6 worm cellular contexts compared by ENCODE assay signal in the genomic region with DNA sequence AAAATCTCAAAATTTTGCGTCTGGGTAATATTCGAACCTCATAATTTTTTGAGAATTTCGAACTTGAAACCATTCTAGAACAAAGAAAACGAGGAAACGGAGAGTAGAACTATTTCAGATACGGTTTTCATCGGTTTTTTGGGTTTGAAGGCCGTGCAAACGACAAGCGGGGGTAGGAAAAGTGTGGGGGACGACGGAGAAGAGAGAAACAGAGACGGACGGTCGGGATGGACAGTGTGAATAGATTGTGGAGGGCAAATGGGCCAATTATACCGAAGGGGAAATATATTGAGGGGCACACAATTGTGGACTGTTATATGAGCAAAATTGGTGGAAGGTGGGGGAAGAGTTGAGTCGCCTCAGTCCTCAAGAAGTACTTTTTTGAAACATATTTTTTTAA.
TF ChIP-seq lines count a peak whose summit lies in the region.

No protein-coding gene starts in this region.

TF ChIP-seq in whole organism, L1 larva, 84 proteins besides CTCF, POLR2A, EP300 and RAD21 (continues in another document):
- no peak for TF ChIP-seq mep-1 (tag; optimal IDR thresholded peaks at IDR 0.05; lab: Kevin White, UChicago)
- TF ChIP-seq nhr-11 (tag; optimal IDR thresholded peaks at IDR 0.05; lab: Kevin White, UChicago): no peak
- TF ChIP-seq ama-1 (optimal IDR thresholded peaks at IDR 0.05; lab: Kevin White, UChicago): no peak
- TF ChIP-seq ceh-90 (tag; optimal IDR thresholded peaks at IDR 0.05; lab: Kevin White, UChicago): no peak
- no peak for TF ChIP-seq nhr-28 (tag; optimal IDR thresholded peaks at IDR 0.05; lab: Kevin White, UChicago)
- no peak for TF ChIP-seq dsc-1 (tag; optimal IDR thresholded peaks at IDR 0.05; lab: Kevin White, UChicago)
- TF ChIP-seq lin-14 (GFP tag; optimal IDR thresholded peaks at IDR 0.05; lab: Kevin White, UChicago): no peak
- no peak for TF ChIP-seq aha-1 (tag; optimal IDR thresholded peaks at IDR 0.05; lab: Kevin White, UChicago)
- TF ChIP-seq mab-9 (GFP tag; IDR thresholded peaks at IDR 0.05; lab: Robert Waterston, UW): no peak
- TF ChIP-seq elt-3 (tag; optimal IDR thresholded peaks at IDR 0.05; lab: Kevin White, UChicago): no peak
- TF ChIP-seq nhr-77 (tag; optimal IDR thresholded peaks at IDR 0.05; lab: Kevin White, UChicago): no peak
- TF ChIP-seq unc-86 (tag; optimal IDR thresholded peaks at IDR 0.05; lab: Kevin White, UChicago): no peak
- no peak for TF ChIP-seq efl-1 (optimal IDR thresholded peaks at IDR 0.05; lab: Kevin White, UChicago)
- peak in 1 of 2 experiments; percentile 90 for TF ChIP-seq efl-1 (GFP tag; optimal IDR thresholded peaks at IDR 0.05 in 1 of 2; lab: Kevin White, UChicago)
- no peak for TF ChIP-seq snpc-4 (tag; optimal IDR thresholded peaks at IDR 0.05; lab: Kevin White, UChicago)

TF ChIP-seq in whole organism, L2 larva, 48 proteins besides CTCF, POLR2A, EP300 and RAD21:
- TF ChIP-seq mbf-1 (tag; optimal IDR thresholded peaks at IDR 0.05; lab: Kevin White, UChicago) (no peak), ama-1 (optimal IDR thresholded peaks at IDR 0.05; lab: Kevin White, UChicago) (peak; percentile 11), nhr-25 (tag; optimal IDR thresholded peaks at IDR 0.05; lab: Kevin White, UChicago) (no peak)

TF ChIP-seq in whole organism, L3 larva, 47 proteins besides CTCF, POLR2A, EP300 and RAD21:
- no peak for TF ChIP-seq aly-2 (tag; optimal IDR thresholded peaks at IDR 0.05; lab: Kevin White, UChicago)
- TF ChIP-seq nhr-25 (tag; optimal IDR thresholded peaks at IDR 0.05; lab: Kevin White, UChicago): peak; percentile 66
- no peak for TF ChIP-seq R02D3.7 (tag; optimal IDR thresholded peaks at IDR 0.05; lab: Kevin White, UChicago)
- peak; percentile 24 for TF ChIP-seq nhr-23 (tag; optimal IDR thresholded peaks at IDR 0.05; lab: Kevin White, UChicago)
TF ChIP-seq in whole organism, L3 larva: peak in this region for 2.

TF ChIP-seq in whole organism, L4 larva, 104 proteins besides CTCF, POLR2A, EP300 and RAD21:
- TF ChIP-seq nhr-42 (GFP tag; IDR thresholded peaks at IDR 0.05; lab: Robert Waterston, UW) (no peak), nhr-10 (tag; optimal IDR thresholded peaks at IDR 0.05; lab: Kevin White, UChicago) (no peak), zfp-3 (GFP tag; conservative IDR thresholded peaks at IDR 0.05; lab: Robert Waterston, UW) (0 out of 2 replicates have a peak, but pooled peaks have one; percentile 55), hmg-1.1 (GFP tag; IDR thresholded peaks at IDR 0.05; lab: Robert Waterston, UW) (peak; percentile 19; the same call in 1 of the 2 replicates), ama-1 (optimal IDR thresholded peaks at IDR 0.05; lab: Kevin White, UChicago) (peak; percentile 12), dve-1 (tag; optimal IDR thresholded peaks at IDR 0.05; lab: Kevin White, UChicago; ENCODE audit: insufficient read depth) (no peak), egl-43 (GFP tag; IDR thresholded peaks at IDR 0.05; lab: Robert Waterston, UW) (0 out of 2 replicates have a peak, but pooled peaks have one; percentile 9), ceh-28 (tag; optimal IDR thresholded peaks at IDR 0.05; lab: Kevin White, UChicago) (no peak)
TF ChIP-seq in whole organism, L4 larva: peak in this region for 4.

TF ChIP-seq in whole organism, early embryonic, 17 proteins besides CTCF, POLR2A, EP300 and RAD21:
- TF ChIP-seq aly-1 (tag; optimal IDR thresholded peaks at IDR 0.05; lab: Kevin White, UChicago) (peak; percentile 26), hnd-1 (tag; optimal IDR thresholded peaks at IDR 0.05; lab: Kevin White, UChicago) (no peak)

TF ChIP-seq in whole organism, young adult, 124 proteins besides CTCF, POLR2A, EP300 and RAD21:
- TF ChIP-seq efl-1 (GFP tag; optimal IDR thresholded peaks at IDR 0.05; lab: Kevin White, UChicago): no peak
- TF ChIP-seq ama-1 (optimal IDR thresholded peaks at IDR 0.05; lab: Kevin White, UChicago): peak; percentile 68
- TF ChIP-seq ama-1 (GFP tag; optimal IDR thresholded peaks at IDR 0.05; lab: Kevin White, UChicago): no peak
TF ChIP-seq in whole organism, young adult: peak in this region for 1.
